Worm (Caenorhabditis elegans): ENCODE results near the gene cpr-4.
A peak's percentile ranks its signal among the peaks of the same experiment; 100 is the strongest.

cpr-4 gene

DNA sequence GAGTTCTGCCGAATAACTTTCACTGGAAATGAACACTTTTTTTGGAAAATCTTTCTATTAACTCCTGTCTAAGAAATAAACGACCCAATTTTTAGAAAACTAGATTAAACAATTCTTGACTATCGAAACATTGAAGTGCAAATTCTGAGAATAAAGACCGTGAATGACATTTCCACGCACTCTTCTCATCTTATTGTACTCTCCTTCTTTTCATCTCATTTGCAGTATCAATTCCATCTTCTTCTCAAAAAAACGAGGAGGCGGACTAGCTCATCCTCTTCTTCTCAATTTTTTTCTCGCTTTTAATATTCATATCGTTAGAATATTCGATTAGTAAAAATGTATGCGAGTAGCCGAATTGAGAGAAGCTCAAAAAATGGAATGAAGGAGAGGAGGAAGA, 47.2 kb downstream of the cpr-4 start (continued):
- no peak for TF ChIP-seq vab-15 (tag; optimal IDR thresholded peaks at IDR 0.05)
- TF ChIP-seq sox-4 (tag; optimal IDR thresholded peaks at IDR 0.05), result peak; percentile 41
- no peak for TF ChIP-seq F16B12.6 (tag; optimal IDR thresholded peaks at IDR 0.05)
- peak; percentile 14 for TF ChIP-seq fkh-10 (GFP tag; optimal IDR thresholded peaks at IDR 0.05)
- TF ChIP-seq ces-1 (GFP tag; optimal IDR thresholded peaks at IDR 0.05), result no peak
- no peak for TF ChIP-seq unc-30 (tag; optimal IDR thresholded peaks at IDR 0.05)
- peak; percentile 30 for TF ChIP-seq pax-3 (tag; optimal IDR thresholded peaks at IDR 0.05)
- peak; percentile 56 for TF ChIP-seq nhr-47 (tag; optimal IDR thresholded peaks at IDR 0.05)
- no peak for TF ChIP-seq Y116A8C.19 (tag; optimal IDR thresholded peaks at IDR 0.05; ENCODE audit: borderline replicate concordance)
- TF ChIP-seq jun-1 (tag; optimal IDR thresholded peaks at IDR 0.05), result no peak
- peak; percentile 8 for TF ChIP-seq xbp-1 (tag; optimal IDR thresholded peaks at IDR 0.05)
- peak; percentile 28 for TF ChIP-seq fkh-8 (tag; optimal IDR thresholded peaks at IDR 0.05)
- TF ChIP-seq lin-14 (GFP tag; optimal IDR thresholded peaks at IDR 0.05), result peak; percentile 74
- TF ChIP-seq C04F5.9 (tag; optimal IDR thresholded peaks at IDR 0.05), result no peak
- no peak for TF ChIP-seq dpl-1 (GFP tag; optimal IDR thresholded peaks at IDR 0.05)

DNA sequence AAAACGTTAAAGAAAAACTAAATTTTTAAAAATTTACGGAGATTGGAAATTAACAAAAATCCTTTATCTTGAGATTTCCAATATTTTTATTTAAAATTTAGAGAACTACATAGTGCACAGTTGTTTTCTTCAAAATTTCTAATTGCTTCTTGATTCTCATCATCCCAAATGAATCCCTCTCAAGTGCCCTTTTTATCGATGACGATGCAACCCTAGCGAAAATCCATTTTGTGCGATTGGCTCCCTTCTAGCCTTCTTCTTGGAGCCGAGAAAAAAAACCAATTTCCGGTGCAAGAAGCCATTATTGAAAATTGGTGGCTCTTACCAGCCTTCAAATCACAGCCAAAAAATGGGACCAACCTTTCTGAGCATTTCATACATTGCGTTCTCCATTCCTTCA, 48.0 kb downstream of the cpr-4 start:
- TF ChIP-seq dsc-1 (tag; optimal IDR thresholded peaks at IDR 0.05) (peak; percentile 2), mef-2 (tag; optimal IDR thresholded peaks at IDR 0.05) (no peak), lin-14 (GFP tag; optimal IDR thresholded peaks at IDR 0.05) (peak; percentile 9)

Measured in whole organism, L1 larva.